Worm (Caenorhabditis elegans): ENCODE results near the gene R193.1.

DNA sequence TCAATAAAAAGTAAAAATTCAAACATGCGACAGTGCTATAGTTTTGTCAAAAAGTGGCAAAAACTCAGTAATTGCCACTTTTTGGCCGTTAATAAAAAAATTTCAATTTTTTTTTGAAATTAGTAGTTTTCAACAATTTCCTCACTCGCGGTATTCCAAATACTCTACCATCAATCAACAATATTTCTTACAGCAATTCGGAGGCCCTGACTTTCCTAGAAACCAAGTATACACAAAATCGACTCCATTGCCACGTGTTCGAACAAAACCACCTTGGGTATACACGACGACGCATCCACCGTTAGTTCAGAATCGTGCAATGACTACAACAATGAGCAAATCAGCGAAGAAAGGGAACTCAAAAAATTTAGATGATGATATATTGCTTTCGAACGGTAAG is 16.9 kb downstream of the R193.1 start:
- TF ChIP-seq med-1 (GFP tag; optimal IDR thresholded peaks at IDR 0.05; ENCODE audit: insufficient read depth) (no peak), T22C8.4 (GFP tag; IDR thresholded peaks at IDR 0.05) (no peak)
